Worm (Caenorhabditis elegans): Measurements from ENCODE around the gene hrpu-2.

ce11 chrIV:2170332-2170731, 7.4 kb upstream of the hrpu-2 start:
- TF ChIP-seq nhr-12 (tag; optimal IDR thresholded peaks at IDR 0.05) (no peak), nfya-1 (tag; optimal IDR thresholded peaks at IDR 0.05; ENCODE audit: insufficient read depth) (no peak), nhr-77 (tag; optimal IDR thresholded peaks at IDR 0.05) (no peak), ztf-11 (tag; optimal IDR thresholded peaks at IDR 0.05) (no peak), egl-5 (tag; optimal IDR thresholded peaks at IDR 0.05) (no peak), fos-1 (tag; optimal IDR thresholded peaks at IDR 0.05) (no peak), pha-4 (tag; optimal IDR thresholded peaks at IDR 0.05) (no peak), ceh-16 (tag; optimal IDR thresholded peaks at IDR 0.05) (no peak), unc-62 (GFP tag; optimal IDR thresholded peaks at IDR 0.05) (no peak), nhr-43 (tag; optimal IDR thresholded peaks at IDR 0.05; ENCODE audit: poor library complexity, severe bottlenecking) (no peak), sea-2 (GFP tag; optimal IDR thresholded peaks at IDR 0.05) (no peak), egl-27 (tag; optimal IDR thresholded peaks at IDR 0.05) (no peak), elt-1 (tag; optimal IDR thresholded peaks at IDR 0.05) (no peak)
